Worm (Caenorhabditis elegans): ENCODE results near the gene ttr-32.
A peak's percentile ranks its signal among the peaks of the same experiment; 100 is the strongest.

ttr-32 gene

DNA sequence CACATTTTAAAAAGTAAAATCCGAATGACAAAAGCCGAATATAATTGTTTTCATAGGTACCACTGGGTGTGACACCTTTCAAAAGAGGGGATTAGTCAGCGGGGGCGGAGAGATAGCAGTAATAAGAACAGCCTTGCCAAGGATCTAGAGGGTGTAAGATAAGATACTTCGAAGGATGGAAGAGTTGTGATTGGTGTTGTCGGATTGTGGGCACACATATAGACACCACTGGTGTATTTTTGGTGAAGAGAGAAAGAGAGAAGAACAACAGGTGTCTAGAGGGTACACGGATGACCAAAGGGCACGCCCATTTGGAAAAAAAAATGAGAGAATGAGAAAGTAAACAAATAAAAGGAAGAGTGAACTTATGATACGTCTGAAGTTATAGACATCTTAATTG lies 21.0 kb upstream of the ttr-32 start:
- TF ChIP-seq snu-23 (GFP tag; optimal IDR thresholded peaks at IDR 0.05) (peak; percentile 3), lin-14 (GFP tag; optimal IDR thresholded peaks at IDR 0.05) (peak; percentile 32), rnt-1 (tag; optimal IDR thresholded peaks at IDR 0.05) (peak; percentile 47), nhr-71 (tag; optimal IDR thresholded peaks at IDR 0.05) (peak; percentile 6), lsy-2 (tag; optimal IDR thresholded peaks at IDR 0.05) (peak in 1 of 2 experiments; percentile 15), unc-86 (tag; optimal IDR thresholded peaks at IDR 0.05) (no peak), Y116A8C.19 (tag; optimal IDR thresholded peaks at IDR 0.05; ENCODE audit: borderline replicate concordance) (no peak), skn-1 (tag; optimal IDR thresholded peaks at IDR 0.05) (no peak), F16B12.6 (tag; optimal IDR thresholded peaks at IDR 0.05) (no peak)

- TF ChIP-seq nhr-71 (tag; optimal IDR thresholded peaks at IDR 0.05), result peak; percentile 30
- peak; percentile 75 for TF ChIP-seq lin-14 (GFP tag; optimal IDR thresholded peaks at IDR 0.05)
- TF ChIP-seq zag-1 (tag; optimal IDR thresholded peaks at IDR 0.05), result no peak
- TF ChIP-seq C04F5.9 (tag; optimal IDR thresholded peaks at IDR 0.05), result no peak
- TF ChIP-seq lin-35 (GFP tag; optimal IDR thresholded peaks at IDR 0.05), result no peak
- no peak for TF ChIP-seq fkh-8 (tag; optimal IDR thresholded peaks at IDR 0.05)
- TF ChIP-seq sptf-1 (tag; optimal IDR thresholded peaks at IDR 0.05), result no peak
- no peak for TF ChIP-seq nhr-20 (tag; optimal IDR thresholded peaks at IDR 0.05)
- TF ChIP-seq lsy-2 (tag; optimal IDR thresholded peaks at IDR 0.05), result no peak
- no peak for TF ChIP-seq dsc-1 (tag; optimal IDR thresholded peaks at IDR 0.05)
- no peak for TF ChIP-seq grh-1 (GFP tag; IDR thresholded peaks at IDR 0.05)
- TF ChIP-seq egl-27 (tag; optimal IDR thresholded peaks at IDR 0.05), result no peak
- no peak for TF ChIP-seq hlh-4 (tag; optimal IDR thresholded peaks at IDR 0.05)
- TF ChIP-seq ceh-90 (tag; optimal IDR thresholded peaks at IDR 0.05), result no peak
- TF ChIP-seq ceh-63 (GFP tag; optimal IDR thresholded peaks at IDR 0.05), result no peak
- no peak for TF ChIP-seq nhr-237 (tag; optimal IDR thresholded peaks at IDR 0.05)
- TF ChIP-seq lin-13 (GFP tag; optimal IDR thresholded peaks at IDR 0.05), result no peak
- TF ChIP-seq jun-1 (tag; optimal IDR thresholded peaks at IDR 0.05), result no peak
- TF ChIP-seq elt-3 (tag; optimal IDR thresholded peaks at IDR 0.05), result no peak
- no peak for TF ChIP-seq nhr-76 (tag; optimal IDR thresholded peaks at IDR 0.05)
- TF ChIP-seq pag-3 (tag; optimal IDR thresholded peaks at IDR 0.05; ENCODE audit: borderline replicate concordance, insufficient read depth), result peak; percentile 52
- no peak for TF ChIP-seq nhr-12 (tag; optimal IDR thresholded peaks at IDR 0.05)
- TF ChIP-seq tbx-2 (tag; optimal IDR thresholded peaks at IDR 0.05), result no peak
- TF ChIP-seq Y116A8C.19 (tag; optimal IDR thresholded peaks at IDR 0.05; ENCODE audit: borderline replicate concordance), result no peak
- no peak for TF ChIP-seq elt-2 (tag; optimal IDR thresholded peaks at IDR 0.05)
- TF ChIP-seq nhr-19 (GFP tag; conservative IDR thresholded peaks at IDR 0.05), result 0 out of 2 replicates have a peak, but pooled peaks have one; percentile 9
- TF ChIP-seq rnt-1 (tag; optimal IDR thresholded peaks at IDR 0.05), result peak; percentile 20
- TF ChIP-seq irx-1 (tag; optimal IDR thresholded peaks at IDR 0.05), result no peak
Measured at ce11 chrIII:7548963-7549362, 17.2 kb upstream of the ttr-32 start.

ce11 chrIII:7550979-7551378 lies 15.2 kb upstream of the ttr-32 start:
- TF ChIP-seq efl-1 (optimal IDR thresholded peaks at IDR 0.05), result no peak
- TF ChIP-seq efl-1 (GFP tag; optimal IDR thresholded peaks at IDR 0.05 in 1 of 2), result peak in 1 of 2 experiments; percentile 46
- peak; percentile 25 for TF ChIP-seq rnt-1 (tag; optimal IDR thresholded peaks at IDR 0.05)
- TF ChIP-seq nhr-85 (tag), result peak; percentile 69
- TF ChIP-seq hlh-17 (GFP tag; optimal IDR thresholded peaks at IDR 0.05; ENCODE audit: borderline replicate concordance), result no peak
- peak in 1 of 2 experiments; percentile 65 for TF ChIP-seq lsy-2 (tag; optimal IDR thresholded peaks at IDR 0.05)
- peak; percentile 7 for TF ChIP-seq lin-14 (GFP tag; optimal IDR thresholded peaks at IDR 0.05)

DNA sequence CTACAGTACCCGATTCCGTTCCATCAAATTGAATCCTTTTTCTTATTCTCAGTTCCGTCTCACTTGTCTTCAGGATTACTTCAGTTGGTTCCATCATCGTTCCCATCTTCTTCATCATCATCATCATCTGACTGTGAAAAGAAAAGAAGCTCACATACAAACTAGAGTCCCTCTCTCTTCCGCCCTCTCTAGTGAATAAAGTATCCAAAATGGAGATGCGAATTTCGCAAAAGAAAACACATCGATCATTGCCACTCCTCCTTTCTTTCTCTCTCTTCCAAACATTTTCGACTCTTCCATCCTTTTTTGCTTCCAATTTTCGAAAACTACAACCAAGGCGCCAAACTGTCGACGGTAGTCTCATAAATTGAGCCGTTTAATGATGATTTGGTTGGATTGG lies 13.4 kb upstream of the ttr-32 start:
- TF ChIP-seq mep-1 (tag; optimal IDR thresholded peaks at IDR 0.05) (peak; percentile 31), elt-3 (tag; optimal IDR thresholded peaks at IDR 0.05) (no peak), blmp-1 (tag; optimal IDR thresholded peaks at IDR 0.05) (peak; percentile 25), lin-14 (GFP tag; optimal IDR thresholded peaks at IDR 0.05) (peak; percentile 15), lin-35 (GFP tag; optimal IDR thresholded peaks at IDR 0.05) (no peak), mab-9 (GFP tag; IDR thresholded peaks at IDR 0.05) (0 out of 2 replicates have a peak, but pooled peaks have one; percentile 31), lsy-2 (tag; optimal IDR thresholded peaks at IDR 0.05) (peak in 1 of 2 experiments; percentile 27), nhr-71 (tag; optimal IDR thresholded peaks at IDR 0.05) (peak; percentile 7)

All from whole organism, L1 larva.